Fruit fly (Drosophila melanogaster) whole organism, embryonic: ENCODE data around the gene CG17327.

Source experiments
- CG10543 ChIP-seq: fragments of 200-800 bp; sonication (Bioruptor generic); optimal IDR thresholded peaks from 3 replicates; lab custom pipeline; 2017; ENCODE audit warnings: missing biosample characterization, mild to moderate bottlenecking, missing genetic modification characterization, moderate library complexity
- CG11247 ChIP-seq: fragments of 200-800 bp; sonication (Bioruptor generic); IDR thresholded peaks from 2 replicates; pipeline ENCODE4 v1.3.6; 2022; ENCODE audit warnings: missing biosample characterization, missing genetic modification characterization
- CG11696 ChIP-seq: fragments of 200-800 bp; sonication (Bioruptor generic); IDR thresholded peaks from 2 replicates; pipeline ENCODE4 v1.3.6; 2022; ENCODE audit warnings: missing biosample characterization, missing genetic modification characterization
- CG13287 ChIP-seq: fragments of 200-800 bp; sonication (Bioruptor generic); IDR thresholded peaks from 2 replicates; pipeline ENCODE4 v1.3.6; 2022; ENCODE audit warnings: missing biosample characterization, missing genetic modification characterization; ENCODE audit not compliant: partially characterized antibody
- CG13624 ChIP-seq: fragments of 200-800 bp; sonication (Bioruptor generic); optimal IDR thresholded peaks from 2 replicates; lab custom pipeline; 2016; ENCODE audit warnings: missing biosample characterization, missing genetic modification characterization
- CG14014 ChIP-seq: fragments of 200-800 bp; sonication (Bioruptor generic); IDR thresholded peaks from 2 replicates; pipeline ENCODE4 v1.3.6; 2022; ENCODE audit warnings: missing biosample characterization, missing genetic modification characterization
- CG2120 ChIP-seq: fragments of 200-800 bp; sonication (Bioruptor generic); optimal IDR thresholded peaks from 3 replicates; lab custom pipeline; 2016; ENCODE audit warnings: missing biosample characterization, missing genetic modification characterization
- CG2678 ChIP-seq: fragments of 200-800 bp; sonication (Bioruptor generic); optimal IDR thresholded peaks from 3 replicates; lab custom pipeline; 2019; ENCODE audit warnings: missing biosample characterization, mild to moderate bottlenecking, missing genetic modification characterization, moderate library complexity
- CG32532 ChIP-seq: fragments of 200-800 bp; sonication (Bioruptor generic); IDR thresholded peaks from 2 replicates; pipeline ENCODE4 v1.3.6; 2022; ENCODE audit warnings: missing biosample characterization, missing genetic modification characterization
- CG3281 ChIP-seq: fragments of 200-800 bp; sonication (Bioruptor generic); optimal IDR thresholded peaks from 3 replicates; lab custom pipeline; 2017; ENCODE audit warnings: missing biosample characterization, mild to moderate bottlenecking, missing genetic modification characterization
- CG34422 ChIP-seq: fragments of 200-800 bp; sonication (Bioruptor generic); IDR thresholded peaks from 3 replicates; pipeline ENCODE4 v1.3.6; 2022; ENCODE audit warnings: missing biosample characterization, missing genetic modification characterization
- CG4282 ChIP-seq: fragments of 200-800 bp; sonication (Bioruptor generic); optimal IDR thresholded peaks from 2 replicates; lab custom pipeline; 2016; ENCODE audit warnings: missing biosample characterization, missing genetic modification characterization
- CG4404 ChIP-seq: fragments of 200-800 bp; sonication (Bioruptor generic); IDR thresholded peaks from 2 replicates; pipeline ENCODE4 v1.3.6; 2022; ENCODE audit warnings: missing biosample characterization, missing genetic modification characterization
- CG5180 ChIP-seq: fragments of 200-800 bp; sonication (Bioruptor generic); optimal IDR thresholded peaks from 3 replicates; lab custom pipeline; 2017; ENCODE audit warnings: missing biosample characterization, missing genetic modification characterization, mild to moderate bottlenecking, moderate library complexity, missing genetic modification reagents
- CG6854 ChIP-seq: fragments of 200-800 bp; sonication (Bioruptor generic); optimal IDR thresholded peaks from 3 replicates; lab custom pipeline; 2017; ENCODE audit warnings: missing biosample characterization, mild to moderate bottlenecking, missing genetic modification characterization
- CG9727 ChIP-seq: fragments of 200-800 bp; sonication (Bioruptor generic); optimal IDR thresholded peaks from 3 replicates; lab custom pipeline; 2017; ENCODE audit warnings: missing biosample characterization, mild to moderate bottlenecking, missing genetic modification characterization
- CG9932 ChIP-seq: fragments of 200-800 bp; sonication (Bioruptor generic); IDR thresholded peaks from 2 replicates; pipeline ENCODE4 v1.3.6; 2022; ENCODE audit warnings: missing biosample characterization, missing genetic modification characterization
- Deaf1 ChIP-seq: fragments of 200-800 bp; optimal IDR thresholded peaks from 3 replicates; lab custom pipeline; 2019; ENCODE audit warnings: missing biosample characterization, mild to moderate bottlenecking, missing genetic modification characterization, moderate library complexity
- Drgx ChIP-seq: fragments of 200-800 bp; sonication (Bioruptor generic); IDR thresholded peaks from 2 replicates; pipeline ENCODE4 v1.3.6; 2022; ENCODE audit warnings: missing biosample characterization, missing genetic modification characterization
- E2f1 ChIP-seq: fragments of 200-800 bp; sonication (Bioruptor generic); IDR thresholded peaks from 2 replicates; pipeline ENCODE4 v1.3.6; 2022; ENCODE audit warnings: missing biosample characterization, missing genetic modification characterization
- HmgD ChIP-seq: fragments of 200-800 bp; sonication (Bioruptor generic); optimal IDR thresholded peaks from 3 replicates; lab custom pipeline; 2016; ENCODE audit warnings: missing biosample characterization, missing genetic modification characterization
- Med ChIP-seq: fragments of 200-800 bp; sonication (Bioruptor generic); peaks from one replicate; lab custom pipeline; 2016; ENCODE audit warnings: missing biosample characterization, missing genetic modification characterization, mild to moderate bottlenecking, inconsistent platforms, moderate library complexity
- Nf-YA ChIP-seq: fragments of 200-800 bp; sonication (Bioruptor generic); IDR thresholded peaks from 2 replicates; pipeline ENCODE4 v1.3.6; 2022; ENCODE audit warnings: missing biosample characterization, missing genetic modification characterization
- Pdp1 ChIP-seq, 2 experiments: fragments of 200-800 bp; sonication (Bioruptor generic); optimal IDR thresholded peaks; 3 replicates each; lab custom pipeline; 2016; ENCODE audit warnings: missing biosample characterization in 2 of 2, missing genetic modification characterization in 2 of 2, mild to moderate bottlenecking in 1 of 2, moderate library complexity in 1 of 2
- Rfx ChIP-seq: fragments of 200-800 bp; sonication (Bioruptor generic); IDR thresholded peaks from 2 replicates; pipeline ENCODE4 v1.3.6; 2022; ENCODE audit warnings: missing biosample characterization, missing genetic modification characterization
- Sin3A ChIP-seq: fragments of >200 bp; optimal IDR thresholded peaks from 2 replicates; lab custom pipeline; 2018
- ac ChIP-seq: fragments of 200-800 bp; sonication (Bioruptor generic); optimal IDR thresholded peaks from 3 replicates; lab custom pipeline; 2017; ENCODE audit warnings: missing biosample characterization, mild to moderate bottlenecking, missing genetic modification characterization
- amos ChIP-seq: fragments of 200-800 bp; sonication (Bioruptor generic); IDR thresholded peaks from 2 replicates; pipeline ENCODE4 v1.3.6; 2022; ENCODE audit warnings: missing biosample characterization, missing genetic modification characterization; ENCODE audit not compliant: partially characterized antibody
- bbx ChIP-seq: fragments of 200-800 bp; sonication (Bioruptor generic); IDR thresholded peaks from 2 replicates; pipeline ENCODE4 v1.3.6; 2022; ENCODE audit warnings: missing biosample characterization, missing genetic modification characterization; ENCODE audit not compliant: partially characterized antibody
- bowl ChIP-seq: fragments of 200-800 bp; sonication (Bioruptor generic); IDR thresholded peaks from 2 replicates; pipeline ENCODE4 v1.3.6; 2022; ENCODE audit warnings: missing biosample characterization, missing genetic modification characterization
- cg ChIP-seq: fragments of 200-800 bp; sonication (Bioruptor generic); optimal IDR thresholded peaks from 3 replicates; lab custom pipeline; 2019; ENCODE audit warnings: missing biosample characterization, mild to moderate bottlenecking, missing genetic modification characterization, moderate library complexity
- chinmo ChIP-seq: fragments of 200-800 bp; sonication (Bioruptor generic); IDR thresholded peaks from 4 replicates; pipeline ENCODE4 v1.3.6; 2022; ENCODE audit warnings: missing biosample characterization, missing genetic modification characterization; ENCODE audit not compliant: partially characterized antibody
- gem ChIP-seq: fragments of 200-800 bp; sonication (Bioruptor generic); optimal IDR thresholded peaks from 2 replicates; lab custom pipeline; 2019; ENCODE audit warnings: missing biosample characterization, mild to moderate bottlenecking, missing genetic modification characterization, moderate library complexity
- grau ChIP-seq: fragments of 200-800 bp; optimal IDR thresholded peaks from 3 replicates; lab custom pipeline; 2019; ENCODE audit warnings: missing biosample characterization, mild to moderate bottlenecking, missing genetic modification characterization, moderate library complexity
- kni ChIP-seq: fragments of 200-800 bp; sonication (Bioruptor generic); optimal IDR thresholded peaks from 3 replicates; lab custom pipeline; 2017; ENCODE audit warnings: mild to moderate bottlenecking, missing biosample characterization, missing genetic modification reagents, missing genetic modification characterization
- lilli ChIP-seq: fragments of 200-800 bp; sonication (Bioruptor generic); optimal IDR thresholded peaks from 3 replicates; lab custom pipeline; 2016; ENCODE audit warnings: missing biosample characterization, missing genetic modification characterization
- lov ChIP-seq, 2 experiments: fragments of 200-800 bp in 1 of 2; fragments of >200 bp in 1 of 2; sonication (Bioruptor generic) in 1 of 2; IDR thresholded peaks in 1 of 2; optimal IDR thresholded peaks in 1 of 2; 2 replicates in 1 of 2; 3 replicates in 1 of 2; pipeline versions ENCODE4 v1.3.6 to Lab custom; 2017 to 2022; ENCODE audit warnings: missing biosample characterization in 1 of 2, missing genetic modification characterization in 1 of 2
- mirr ChIP-seq: fragments of 200-800 bp; sonication (Bioruptor generic); optimal IDR thresholded peaks from 3 replicates; lab custom pipeline; 2018; ENCODE audit warnings: missing biosample characterization, mild to moderate bottlenecking, missing genetic modification characterization
- otp ChIP-seq: fragments of 200-800 bp; sonication (Bioruptor generic); IDR thresholded peaks from 3 replicates; pipeline ENCODE4, ENCODE4 v1.3.6; 2022; ENCODE audit warnings: missing biosample characterization, missing genetic modification characterization
- row ChIP-seq: fragments of 200-800 bp; sonication (Bioruptor generic); IDR thresholded peaks from 3 replicates; pipeline ENCODE4 v1.3.6; 2022; ENCODE audit warnings: missing biosample characterization, missing genetic modification characterization
- sd ChIP-seq: fragments of 200-800 bp; sonication (Bioruptor generic); optimal IDR thresholded peaks from 3 replicates; lab custom pipeline; 2018; ENCODE audit warnings: missing biosample characterization, mild to moderate bottlenecking, missing genetic modification characterization, moderate library complexity
- sens ChIP-seq: fragments of 200-800 bp; sonication (Bioruptor generic); peaks from one replicate; lab custom pipeline; 2016; ENCODE audit warnings: missing biosample characterization, missing genetic modification characterization
- slbo ChIP-seq: fragments of 200-800 bp; sonication (Bioruptor generic); IDR thresholded peaks from 2 replicates; pipeline ENCODE4 v1.3.6; 2022; ENCODE audit warnings: missing biosample characterization, missing genetic modification characterization
- toy ChIP-seq: fragments of 200-800 bp; sonication (Bioruptor generic); IDR thresholded peaks from 2 replicates; pipeline ENCODE4 v1.3.6; 2022; ENCODE audit warnings: missing biosample characterization, missing genetic modification characterization
- trem ChIP-seq: fragments of 200-800 bp; optimal IDR thresholded peaks from 3 replicates; lab custom pipeline; 2019; ENCODE audit warnings: missing biosample characterization, mild to moderate bottlenecking, missing genetic modification characterization, moderate library complexity
- vfl ChIP-seq: fragments of 200-800 bp; sonication (Bioruptor generic); optimal IDR thresholded peaks from 2 replicates; lab custom pipeline; 2016; ENCODE audit warnings: missing biosample characterization, missing genetic modification characterization

Gene CG17327

dm6 chr3R:12985828-12986530 lies 11.5 kb downstream of the CG17327 start, which contains the start of gene CG31342 (continued):
- no peak for TF ChIP-seq ac (GFP tag; lab: Kevin White, UChicago)
- TF ChIP-seq Deaf1 (tag; lab: Kevin White, UChicago): no peak
- TF ChIP-seq bowl (GFP tag; lab: Robert Waterston, UW): no peak
- TF ChIP-seq CG2678 (tag; lab: Kevin White, UChicago): no peak
- TF ChIP-seq vfl (GFP tag; lab: Kevin White, UChicago): no peak
- no peak for TF ChIP-seq CG9727 (GFP tag; lab: Kevin White, UChicago)
- TF ChIP-seq CG5180 (GFP tag; lab: Kevin White, UChicago): no peak

dm6 chr3R:12982982-12983633 lies 14.4 kb downstream of the CG17327 start:
- TF ChIP-seq CG4404 (GFP tag; lab: Robert Waterston, UW) (no peak), gem (peak; percentile 30), E2f1 (GFP tag; lab: Robert Waterston, UW) (no peak), Pdp1 (GFP tag; optimal IDR thresholded peaks at IDR 0.05; lab: Kevin White, UChicago) (peak in 1 of 2 experiments; percentile 85), CG11696 (GFP tag; lab: Robert Waterston, UW) (0 out of 2 replicates have a peak, but pooled peaks have one; percentile 4), CG4282 (no peak), CG14014 (GFP tag; lab: Robert Waterston, UW) (0 out of 2 replicates have a peak, but pooled peaks have one; percentile 20), sd (tag; lab: Kevin White, UChicago) (peak; percentile 51), CG10543 (GFP tag; lab: Kevin White, UChicago) (peak; percentile 29), CG32532 (peak; percentile 41; the same call in 1 of the 2 replicates), Sin3A (lab: Kevin White, UChicago) (no peak), HmgD (GFP tag; lab: Kevin White, UChicago) (no peak), CG13287 (GFP tag; lab: Robert Waterston, UW) (peak; percentile 5; the same call in 1 of the 2 replicates), trem (tag; lab: Kevin White, UChicago) (no peak), CG9932 (GFP tag; lab: Robert Waterston, UW) (peak; percentile 51; the same call in 1 of the 2 replicates), cg (peak; percentile 64), otp (GFP tag; lab: Robert Waterston, UW) (0 out of 3 replicates have a peak, but pooled peaks have one; percentile 16), bbx (GFP tag; lab: Robert Waterston, UW) (peak; percentile 42; the same call in 1 of the 2 replicates), CG11247 (no peak), CG13624 (GFP tag; lab: Kevin White, UChicago) (peak; percentile 39), Nf-YA (GFP tag; lab: Robert Waterston, UW) (no peak), lov (optimal IDR thresholded peaks at IDR 0.05; lab: Kevin White, UChicago) (no peak), lov (GFP tag; IDR thresholded peaks at IDR 0.05; lab: Robert Waterston, UW) (no peak), grau (tag; lab: Kevin White, UChicago) (peak; percentile 96), sens (GFP tag; lab: Kevin White, UChicago) (peak; percentile 61), amos (peak; percentile 8; the same call in 1 of the 2 replicates), lilli (GFP tag; lab: Kevin White, UChicago) (peak; percentile 10), CG6854 (GFP tag; lab: Kevin White, UChicago) (no peak), toy (GFP tag; lab: Robert Waterston, UW) (no peak), kni (GFP tag; lab: Kevin White, UChicago) (peak; percentile 4), Drgx (GFP tag; lab: Robert Waterston, UW) (peak; percentile 28; the same call in 1 of the 2 replicates), Med (GFP tag; lab: Kevin White, UChicago) (no peak), CG2120 (GFP tag; lab: Kevin White, UChicago) (peak; percentile 37), mirr (GFP tag; lab: Kevin White, UChicago) (peak; percentile 12), row (GFP tag; lab: Robert Waterston, UW) (peak; percentile 55; the same call in 2 of the 3 replicates), CG3281 (GFP tag; lab: Kevin White, UChicago) (peak; percentile 22), slbo (GFP tag; lab: Robert Waterston, UW) (peak; percentile 60), chinmo (GFP tag; lab: Robert Waterston, UW) (peak; percentile 51; the same call in 1 of the 4 replicates), CG34422 (GFP tag; lab: Robert Waterston, UW) (peak; percentile 27; the same call in 1 of the 3 replicates), Rfx (GFP tag; lab: Robert Waterston, UW) (peak; percentile 49)
